Worm (Caenorhabditis elegans) whole organism, L3 larva: Measurements from ENCODE around the gene affl-2.

ENCODE experiments used
- ceh-9 ChIP-seq: sonication (generic microtip); optimal IDR thresholded peaks from 2 replicates; lab custom pipeline; 2018; ENCODE audit warnings: missing biosample characterization, missing genetic modification characterization
- daf-12 ChIP-seq: fragments of 150-350 bp; optimal IDR thresholded peaks from 2 replicates; lab custom pipeline; 2014; ENCODE audit warnings: missing biosample characterization, missing genetic modification reagents, missing genetic modification characterization
- lin-15B ChIP-seq: fragments of 150-350 bp; optimal IDR thresholded peaks from 2 replicates; lab custom pipeline; 2014; ENCODE audit warnings: missing biosample characterization, missing genetic modification characterization
- nhr-76 ChIP-seq: fragments of 150-350 bp; sonication (generic microtip); optimal IDR thresholded peaks from 5 replicates; lab custom pipeline; 2014; ENCODE audit warnings: missing biosample characterization, missing genetic modification characterization
- skn-1 ChIP-seq: fragments of 150-350 bp; optimal IDR thresholded peaks from 2 replicates; lab custom pipeline; 2014; ENCODE audit warnings: missing biosample characterization, missing genetic modification characterization
- tbx-2 ChIP-seq: sonication (generic microtip); optimal IDR thresholded peaks from 2 replicates; lab custom pipeline; 2016; ENCODE audit warnings: mild to moderate bottlenecking, missing genetic modification characterization, missing compliant biosample characterization
- ztf-11 ChIP-seq: fragments of 150-350 bp; optimal IDR thresholded peaks from 2 replicates; lab custom pipeline; 2014; ENCODE audit warnings: missing biosample characterization, missing genetic modification characterization

- TF ChIP-seq nhr-76 (no peak), tbx-2 (no peak), daf-12 (tag; lab: Kevin White, UChicago) (no peak), skn-1 (tag; lab: Kevin White, UChicago) (no peak), ztf-11 (no peak), lin-15B (no peak), ceh-9 (tag; lab: Kevin White, UChicago) (no peak)
Measured at ce11 chrIII:463711-464110, 29.0 kb downstream of the affl-2 start, which contains the start of gene Y55B1BR.6.
